Worm (Caenorhabditis elegans) whole organism, L1 larva: Measurements from ENCODE around the gene arrd-19.

Source experiments
- ceh-63 ChIP-seq: fragments of 200-800 bp; sonication (Bioruptor generic); optimal IDR thresholded peaks from 2 replicates; lab custom pipeline; 2018; ENCODE audit warnings: mild to moderate bottlenecking, missing genetic modification characterization, missing compliant biosample characterization
- pqm-1 ChIP-seq: sonication (generic microtip); optimal IDR thresholded peaks from 3 replicates; lab custom pipeline; 2017; ENCODE audit warnings: missing biosample characterization, missing genetic modification characterization
- snpc-4 ChIP-seq: fragments of 150-350 bp; optimal IDR thresholded peaks from 2 replicates; lab custom pipeline; 2014; ENCODE audit warnings: missing biosample characterization, missing genetic modification characterization
- tbx-2 ChIP-seq: sonication (generic microtip); optimal IDR thresholded peaks from 2 replicates; lab custom pipeline; 2016; ENCODE audit warnings: missing genetic modification characterization, missing compliant biosample characterization
- unc-62 ChIP-seq: fragments of 150-350 bp; optimal IDR thresholded peaks from 2 replicates; lab custom pipeline; 2014; ENCODE audit warnings: missing biosample characterization, missing genetic modification reagents, missing genetic modification characterization

DNA sequence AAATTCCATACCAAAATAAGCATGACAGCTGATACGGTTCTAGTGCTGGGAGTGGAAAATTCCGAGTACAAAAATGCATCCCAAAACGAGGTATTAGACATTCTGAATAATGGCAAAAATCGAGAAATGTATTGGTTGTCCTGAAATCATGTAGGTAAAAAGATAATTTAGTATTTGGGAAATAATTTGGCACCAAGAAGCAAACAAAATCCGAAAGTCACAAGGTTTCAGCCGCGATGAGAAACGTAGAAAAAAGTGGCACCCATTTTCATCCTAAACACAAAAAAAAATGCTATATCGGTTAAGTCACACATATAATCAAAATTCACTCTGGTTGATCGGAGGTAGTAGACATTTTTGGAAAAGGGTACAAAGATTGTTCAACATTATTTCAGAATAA, 17.6 kb downstream of the arrd-19 start, which contains the start of gene srx-122:
- TF ChIP-seq tbx-2 (tag; lab: Kevin White, UChicago) (no peak), unc-62 (GFP tag; lab: Kevin White, UChicago) (no peak), pqm-1 (tag; lab: Kevin White, UChicago) (no peak), snpc-4 (tag; lab: Kevin White, UChicago) (no peak), ceh-63 (GFP tag; lab: Kevin White, UChicago) (no peak)
